Worm (Caenorhabditis elegans) whole organism, dauer: ENCODE data around the gene Y67D8C.6.

ENCODE experiments used
- unc-62 ChIP-seq: sonication (generic microtip); optimal IDR thresholded peaks from 2 replicates; lab custom pipeline; 2017; ENCODE audit warnings: missing biosample characterization, missing genetic modification reagents, missing genetic modification characterization

The Y67D8C.6 gene

ce11 chrIV:3062936-3063439, at the start of gene Y67D8C.6:
Gene Y67D8C.6, minus strand, starts transcription at chrIV:3063389.
- TF ChIP-seq unc-62 (GFP tag; lab: Kevin White, UChicago), result no peak

DNA sequence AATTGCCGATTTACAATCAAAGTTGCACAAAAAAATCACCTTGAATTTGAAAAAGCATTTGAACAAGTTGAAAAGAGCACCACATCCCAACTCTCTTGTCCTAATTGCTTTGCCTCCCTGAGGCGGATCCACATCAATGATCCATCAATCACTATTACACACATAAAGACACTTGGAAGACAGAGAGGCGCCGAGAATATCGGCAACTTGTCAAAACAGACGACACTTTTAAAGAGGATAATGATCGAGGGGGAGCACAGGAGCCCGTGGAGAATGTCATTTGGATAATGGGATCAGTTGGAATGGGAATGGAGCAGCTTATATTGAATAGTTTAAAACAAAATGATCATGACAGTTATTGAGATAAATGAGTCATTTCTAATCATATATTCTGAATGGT, 38.0 kb upstream of the Y67D8C.6 start:
- TF ChIP-seq unc-62 (GFP tag; lab: Kevin White, UChicago), result no peak

DNA sequence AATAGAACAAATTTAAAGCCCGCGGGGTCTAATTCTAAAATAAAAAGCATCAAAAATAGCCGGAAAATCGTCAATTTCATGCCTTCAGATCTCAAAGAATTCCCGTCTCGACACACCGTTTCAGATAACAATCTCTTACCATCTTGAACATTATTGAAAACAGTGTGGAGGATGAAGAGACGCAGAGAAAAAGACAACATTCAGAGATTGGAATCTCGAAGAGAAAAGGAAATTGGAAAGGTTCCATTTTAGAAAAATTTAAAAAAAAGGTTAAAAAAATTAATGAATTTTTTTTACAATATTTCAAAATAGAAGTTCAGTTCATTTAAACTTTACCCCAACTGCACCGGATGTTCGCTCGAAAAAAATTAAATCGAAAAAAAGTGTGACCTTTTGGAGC, 33.8 kb upstream of the Y67D8C.6 start:
- TF ChIP-seq unc-62 (GFP tag; lab: Kevin White, UChicago), result no peak

DNA sequence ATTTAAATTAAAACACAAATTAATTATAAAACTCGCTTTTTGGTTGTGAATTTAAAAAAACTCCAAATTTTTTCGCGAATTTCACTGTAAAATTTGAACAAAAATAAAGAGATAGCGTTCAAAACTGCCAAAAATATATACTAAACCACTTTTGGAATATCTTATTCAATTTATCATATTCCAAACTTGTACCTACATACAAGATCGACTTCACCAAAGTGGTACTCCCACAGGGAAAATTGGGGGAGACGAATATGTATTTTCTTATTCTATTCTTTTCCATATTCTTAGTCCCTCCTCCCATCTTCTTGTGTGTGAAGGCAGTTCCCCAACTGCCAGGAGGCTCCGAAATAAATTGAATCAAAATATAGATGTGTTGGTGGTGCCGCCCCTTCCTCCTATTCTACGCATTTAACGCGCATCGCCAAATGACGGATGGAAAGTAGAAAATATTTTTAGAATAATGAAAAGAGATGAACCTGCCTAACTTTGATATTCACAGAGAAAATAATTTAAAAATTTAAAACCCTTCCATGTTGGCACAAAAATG, 32.9 kb upstream of the Y67D8C.6 start:
- no peak for TF ChIP-seq unc-62 (GFP tag; lab: Kevin White, UChicago)

DNA sequence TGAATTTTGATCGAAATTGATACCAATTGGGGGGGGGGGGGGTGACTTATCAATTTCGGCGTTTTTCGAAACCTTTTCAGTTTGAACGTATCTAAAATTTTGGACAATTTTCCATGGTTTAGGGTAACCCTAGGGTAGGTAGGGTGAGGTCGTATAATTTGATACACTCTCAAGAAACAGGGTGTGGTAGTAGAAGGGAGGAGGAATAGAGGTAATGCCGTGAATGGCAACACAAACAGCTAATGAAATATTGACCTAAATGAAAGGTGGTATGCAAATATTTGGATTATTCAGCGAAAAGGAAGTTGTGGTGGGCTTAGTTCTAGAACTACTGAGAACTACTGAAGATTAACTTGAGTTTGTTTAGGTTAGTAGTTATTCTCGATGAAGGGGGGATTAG, 29.8 kb upstream of the Y67D8C.6 start:
- TF ChIP-seq unc-62 (GFP tag; lab: Kevin White, UChicago), result no peak

- TF ChIP-seq unc-62 (GFP tag; lab: Kevin White, UChicago), result no peak
These were observed 27.9 kb upstream of the Y67D8C.6 start for ce11 chrIV:3091112-3091511.

DNA sequence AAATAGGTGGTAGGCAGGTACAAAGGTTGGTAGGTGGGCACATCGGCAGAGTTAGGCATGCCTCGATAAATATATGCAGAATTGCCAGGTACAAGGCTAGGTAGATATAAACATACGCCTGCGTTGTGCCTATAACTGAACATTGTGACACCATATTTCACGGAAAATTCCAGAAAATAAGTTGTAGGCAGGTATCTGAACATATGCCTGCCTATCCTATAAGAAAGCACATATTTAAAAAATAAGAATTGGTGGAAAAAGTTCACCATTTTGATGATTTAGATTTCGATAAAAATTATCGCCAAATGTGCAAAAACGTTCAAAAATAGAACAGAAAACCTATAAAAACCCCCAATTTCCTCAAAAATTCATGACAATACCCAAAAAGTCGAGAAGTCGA, 26.4 kb upstream of the Y67D8C.6 start:
- TF ChIP-seq unc-62 (GFP tag; lab: Kevin White, UChicago), result no peak

- no peak for TF ChIP-seq unc-62 (GFP tag; lab: Kevin White, UChicago)
These were observed 23.6 kb upstream of the Y67D8C.6 start, which contains the start of gene Y67D8C.9 for ce11 chrIV:3086825-3087224. Gene Y67D8C.9, minus strand, starts transcription at chrIV:3086925.

ce11 chrIV:3076802-3077201, 13.6 kb upstream of the Y67D8C.6 start:
- TF ChIP-seq unc-62 (GFP tag; lab: Kevin White, UChicago), result no peak

DNA sequence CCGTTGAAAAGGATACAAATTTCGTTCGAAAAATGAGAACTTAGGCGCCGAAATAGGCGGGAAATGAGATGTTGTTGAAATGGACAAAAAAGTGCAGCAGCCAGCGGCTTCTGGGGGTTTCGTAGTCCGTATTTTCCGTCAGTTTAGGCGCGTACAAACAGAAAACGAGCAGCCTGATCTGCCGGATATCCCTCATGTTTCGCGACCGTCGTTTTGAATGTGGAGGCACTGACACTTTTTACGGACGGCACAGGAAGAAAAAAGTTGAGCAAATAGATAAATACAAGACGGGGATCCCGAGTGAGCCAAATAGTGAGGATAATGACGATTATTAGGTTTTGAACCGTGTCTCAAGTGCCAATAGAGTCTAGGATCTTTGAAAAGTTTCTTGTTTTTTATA, 13.0 kb upstream of the Y67D8C.6 start, which contains the start of gene Y67D8C.22:
TSS of gene Y67D8C.22 (minus strand) at position 101 of the 400 bp plus-strand sequence.
- no peak for TF ChIP-seq unc-62 (GFP tag; lab: Kevin White, UChicago)

DNA sequence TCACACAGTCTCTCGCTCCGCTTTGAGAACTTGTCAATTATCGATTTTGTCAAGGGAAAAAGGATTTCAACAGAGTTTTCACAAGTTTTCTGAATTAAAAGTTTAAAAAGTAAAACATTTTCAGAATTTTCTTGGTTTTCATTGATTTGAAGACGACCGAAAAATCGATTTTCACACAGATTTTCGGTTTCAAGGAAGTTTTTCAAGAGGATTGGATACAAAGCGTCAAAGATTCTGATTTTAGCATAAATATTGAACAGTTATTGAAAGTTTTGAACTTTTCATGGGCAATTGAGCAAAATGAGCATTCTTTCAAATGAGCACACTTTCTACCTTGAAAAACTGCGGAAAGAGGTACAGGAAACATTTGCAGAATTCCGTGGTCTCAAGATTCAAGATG, 8.8 kb upstream of the Y67D8C.6 start, which contains the start of gene Y67D8C.2:
TSS of gene Y67D8C.2 (plus strand) at position 301 of the 400 bp plus-strand sequence.
- no peak for TF ChIP-seq unc-62 (GFP tag; lab: Kevin White, UChicago)

ce11 chrIV:3069619-3070260, 6.6 kb upstream of the Y67D8C.6 start, which contains the start of gene cpg-9:
Gene cpg-9, minus strand, starts transcription at chrIV:3070210.
- no peak for TF ChIP-seq unc-62 (GFP tag; lab: Kevin White, UChicago)

ce11 chrIV:3066834-3067233, 3.6 kb upstream of the Y67D8C.6 start, which contains the start of gene Y67D8C.7:
Gene Y67D8C.7, minus strand, starts transcription at chrIV:3066934.
- TF ChIP-seq unc-62 (GFP tag; lab: Kevin White, UChicago), result no peak

- TF ChIP-seq unc-62 (GFP tag; lab: Kevin White, UChicago), result no peak
These were observed 7.3 kb downstream of the Y67D8C.6 start for ce11 chrIV:3055848-3056247.

- TF ChIP-seq unc-62 (GFP tag; lab: Kevin White, UChicago), result no peak
These were observed 7.9 kb downstream of the Y67D8C.6 start for ce11 chrIV:3055320-3055719.

ce11 chrIV:3053428-3053827, 9.8 kb downstream of the Y67D8C.6 start, which contains the start of gene ivph-3:
Gene ivph-3, plus strand, starts transcription at chrIV:3053728.
- no peak for TF ChIP-seq unc-62 (GFP tag; lab: Kevin White, UChicago)
